Worm (Caenorhabditis elegans): ENCODE results near the gene C07E3.4.

ce11 chrII:10346075-10346474, 14.5 kb upstream of the C07E3.4 start, which contains the start of gene C07E3.10:
- TF ChIP-seq nhr-12 (tag; optimal IDR thresholded peaks at IDR 0.05), result no peak
- no peak for TF ChIP-seq ztf-11 (tag; optimal IDR thresholded peaks at IDR 0.05)
- no peak for TF ChIP-seq ztf-4 (tag; optimal IDR thresholded peaks at IDR 0.05)
- TF ChIP-seq lin-15B (tag; optimal IDR thresholded peaks at IDR 0.05), result no peak
- no peak for TF ChIP-seq lin-39 (tag; optimal IDR thresholded peaks at IDR 0.05)
- no peak for TF ChIP-seq nfya-1 (tag; optimal IDR thresholded peaks at IDR 0.05; ENCODE audit: insufficient read depth)
- TF ChIP-seq unc-62 (GFP tag; optimal IDR thresholded peaks at IDR 0.05), result no peak
- no peak for TF ChIP-seq fkh-10 (GFP tag; optimal IDR thresholded peaks at IDR 0.05)
